Fruit fly (Drosophila melanogaster): ENCODE data around the gene obst-I.

DNA sequence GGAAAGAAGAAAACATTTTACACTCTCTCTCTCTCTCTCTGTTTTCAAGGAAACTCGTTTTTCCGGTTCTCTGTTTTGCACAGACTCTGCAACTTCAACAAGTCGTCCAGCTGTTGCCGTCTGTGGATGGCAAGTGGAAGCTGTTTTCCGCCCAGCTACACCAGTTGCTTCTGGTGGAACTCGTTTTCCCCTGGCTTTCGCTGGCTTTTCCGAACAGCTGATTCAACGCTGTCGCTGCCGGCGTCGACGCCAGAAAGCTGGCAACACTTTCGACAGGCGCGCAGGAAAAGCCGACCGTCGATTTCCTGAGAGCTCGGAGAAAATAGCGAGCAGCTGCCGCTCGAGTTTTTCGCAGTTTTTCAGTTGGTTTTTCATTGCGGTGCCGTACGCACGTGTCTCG lies 14.8 kb downstream of the obst-I start, which contains the start of gene MsR2:
- TF ChIP-seq CG8478 (optimal IDR thresholded peaks at IDR 0.05) (no peak), CTCF (optimal IDR thresholded peaks at IDR 0.05) (no peak)

All from S2 (cell line).